Worm (Caenorhabditis elegans): ENCODE data around the gene gst-6.
"Not testable (repeated sequence)": the region's sequence is repeated elsewhere in the genome, so short reads cannot be mapped to it uniquely, and the experiment has no call there.

The gst-6 gene

DNA sequence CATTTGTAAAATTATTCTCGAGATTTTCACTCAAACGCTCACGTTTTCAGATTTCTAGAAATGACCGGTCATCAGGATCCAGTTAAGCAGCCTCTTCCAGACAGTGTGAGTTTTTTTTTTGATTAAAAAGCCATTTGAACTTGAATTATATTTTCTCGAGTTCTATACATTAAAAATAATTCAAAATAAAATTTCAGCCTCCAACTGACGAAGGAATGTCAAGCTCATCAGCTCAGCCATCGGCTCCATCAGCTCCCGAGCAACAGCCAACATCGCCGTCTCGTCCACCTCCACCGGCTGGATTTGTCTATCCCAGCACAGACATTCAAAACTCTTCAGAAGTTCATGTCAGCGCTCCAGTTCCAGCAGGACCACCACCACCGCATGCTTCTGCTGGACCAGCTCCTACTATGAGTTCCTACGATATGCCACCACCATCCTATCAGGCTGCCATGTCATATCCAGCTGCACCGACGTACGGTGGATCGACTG, 21.8 kb upstream of the gst-6 start, which contains the start of gene F11G11.5:
Gene F11G11.5 (plus strand): TSS at position 51 of the 492 bp plus-strand sequence.
- TF ChIP-seq tab-1 (GFP tag; IDR thresholded peaks at IDR 0.05) (no peak), cog-1 (tag; optimal IDR thresholded peaks at IDR 0.05) (no peak), T22C8.4 (GFP tag; IDR thresholded peaks at IDR 0.05) (no peak), med-1 (GFP tag; optimal IDR thresholded peaks at IDR 0.05; ENCODE audit: insufficient read depth) (no peak), ztf-23 (GFP tag; IDR thresholded peaks at IDR 0.05) (no peak), ref-1 (GFP tag; conservative IDR thresholded peaks at IDR 0.05) (no peak), klf-2 (GFP tag; conservative IDR thresholded peaks at IDR 0.05) (no peak), flt-1 (GFP tag; IDR thresholded peaks at IDR 0.05) (no peak), ztf-29 (GFP tag; IDR thresholded peaks at IDR 0.05) (no peak)

DNA sequence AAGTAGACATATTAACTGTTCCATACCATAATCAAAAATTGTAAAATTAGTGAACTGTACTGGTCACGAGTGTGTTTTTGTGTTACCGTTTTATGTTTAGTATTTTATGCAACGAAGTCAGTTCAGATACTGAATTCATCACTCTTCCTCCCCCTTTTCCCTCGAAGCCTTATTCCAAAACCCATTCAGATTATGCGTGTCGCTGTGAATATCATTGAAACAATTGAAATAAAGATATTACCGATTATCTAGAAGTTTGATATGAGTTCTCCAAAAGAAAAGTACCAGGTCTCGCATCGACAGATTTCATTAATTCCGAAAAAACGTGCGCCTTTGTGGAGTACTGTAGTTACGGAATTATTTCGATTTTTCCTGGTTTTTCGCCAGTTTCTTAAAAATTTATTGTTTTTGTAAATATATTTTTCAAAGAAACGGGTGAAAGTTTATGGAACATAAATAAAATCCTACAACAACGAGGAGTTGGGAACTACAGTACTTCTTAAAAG, 20.7 kb upstream of the gst-6 start:
- no peak for TF ChIP-seq ref-1 (GFP tag; conservative IDR thresholded peaks at IDR 0.05)
- TF ChIP-seq ztf-29 (GFP tag; IDR thresholded peaks at IDR 0.05) = no peak
- TF ChIP-seq ztf-23 (GFP tag; IDR thresholded peaks at IDR 0.05) = no peak
- TF ChIP-seq med-1 (GFP tag; optimal IDR thresholded peaks at IDR 0.05; ENCODE audit: insufficient read depth) = no peak
- TF ChIP-seq klf-2 (GFP tag; conservative IDR thresholded peaks at IDR 0.05) = no peak
- TF ChIP-seq cog-1 (tag; optimal IDR thresholded peaks at IDR 0.05) = no peak
- TF ChIP-seq tab-1 (GFP tag; IDR thresholded peaks at IDR 0.05) = no peak
- TF ChIP-seq flt-1 (GFP tag; IDR thresholded peaks at IDR 0.05) = no peak

DNA sequence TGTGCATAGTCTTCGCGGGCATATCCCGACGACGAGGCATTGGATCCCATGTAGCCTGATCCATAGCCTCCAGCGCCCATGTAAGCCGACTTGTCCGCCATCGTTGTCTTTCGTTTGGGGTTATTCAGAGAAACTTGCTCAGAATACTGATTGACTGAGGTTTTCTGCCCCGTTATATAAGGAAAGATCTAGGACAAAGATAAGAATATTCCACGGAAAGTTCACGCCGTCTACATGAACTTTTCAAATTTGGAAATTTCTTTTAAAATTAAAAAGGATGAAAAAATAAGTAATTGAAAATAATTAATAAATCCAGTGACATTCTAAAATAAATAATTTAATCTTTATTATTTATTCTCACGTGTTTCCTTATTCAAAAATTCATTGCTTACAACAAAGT, 19.4 kb upstream of the gst-6 start, which contains the start of the genes nspd-5 and F11G11.4:
Gene nspd-5 (minus strand): TSS at position 101 of the 400 bp plus-strand sequence.
Gene F11G11.4 (plus strand): TSS at position 335 of the 400 bp plus-strand sequence.
- TF ChIP-seq flt-1, T22C8.4, tab-1 (GFP tag; IDR thresholded peaks at IDR 0.05): not testable (repeated sequence)

DNA sequence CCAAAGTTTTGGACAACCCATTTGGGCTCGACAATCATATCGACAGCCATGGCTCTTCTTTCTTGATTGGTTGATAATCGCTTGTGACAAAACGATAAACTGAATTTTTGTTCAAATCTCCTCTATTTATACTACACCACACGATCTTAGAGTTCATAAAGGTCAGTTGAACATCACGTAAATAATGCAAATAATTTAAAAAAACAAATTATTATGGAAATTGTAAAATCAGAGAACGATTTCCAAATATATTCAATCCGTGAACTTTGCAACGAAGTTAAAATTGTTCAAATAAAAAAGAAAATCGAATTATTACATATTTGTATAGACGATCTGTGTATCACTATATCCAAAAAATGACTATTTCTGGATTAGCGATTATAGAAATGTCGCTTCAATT, 16.3 kb upstream of the gst-6 start, which contains the start of the genes mpst-4 and F11G11.14:
Gene mpst-4 (minus strand): TSS at position 101 of the 400 bp plus-strand sequence.
Gene F11G11.14 (plus strand): TSS at position 325 of the 400 bp plus-strand sequence.
- TF ChIP-seq T22C8.4 (GFP tag; IDR thresholded peaks at IDR 0.05) = no peak
- no peak for TF ChIP-seq klf-2 (GFP tag; conservative IDR thresholded peaks at IDR 0.05)
- no peak for TF ChIP-seq cog-1 (tag; optimal IDR thresholded peaks at IDR 0.05)
- TF ChIP-seq flt-1 (GFP tag; IDR thresholded peaks at IDR 0.05) = no peak
- no peak for TF ChIP-seq tab-1 (GFP tag; IDR thresholded peaks at IDR 0.05)
- TF ChIP-seq ztf-29 (GFP tag; IDR thresholded peaks at IDR 0.05) = no peak
- no peak for TF ChIP-seq ztf-23 (GFP tag; IDR thresholded peaks at IDR 0.05)
- TF ChIP-seq med-1 (GFP tag; optimal IDR thresholded peaks at IDR 0.05; ENCODE audit: insufficient read depth) = no peak
- TF ChIP-seq ref-1 (GFP tag; conservative IDR thresholded peaks at IDR 0.05) = no peak

DNA sequence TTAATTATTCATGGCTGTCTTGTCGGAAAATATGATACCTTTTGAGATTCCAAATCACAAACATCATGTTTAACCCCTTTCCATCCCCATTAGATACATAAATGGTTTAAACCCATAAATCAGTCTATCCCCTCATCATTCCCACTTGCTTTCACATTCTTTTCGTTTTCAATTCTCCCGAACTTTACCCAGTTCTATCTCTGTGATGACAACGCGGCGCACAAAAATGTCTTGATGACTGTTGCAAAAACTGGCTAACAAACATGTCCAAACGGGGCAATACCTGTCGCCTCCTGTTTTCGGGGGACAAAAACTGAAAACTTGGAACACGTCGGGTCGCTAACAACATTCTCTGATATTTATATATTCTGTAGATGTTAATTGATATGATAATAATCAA, 13.6 kb upstream of the gst-6 start:
- TF ChIP-seq klf-2 (GFP tag; conservative IDR thresholded peaks at IDR 0.05) (no peak), ref-1 (GFP tag; conservative IDR thresholded peaks at IDR 0.05) (no peak), ztf-23 (GFP tag; IDR thresholded peaks at IDR 0.05) (no peak), flt-1 (GFP tag; IDR thresholded peaks at IDR 0.05) (no peak), ztf-29 (GFP tag; IDR thresholded peaks at IDR 0.05) (no peak), T22C8.4 (GFP tag; IDR thresholded peaks at IDR 0.05) (no peak), tab-1 (GFP tag; IDR thresholded peaks at IDR 0.05) (no peak), cog-1 (tag; optimal IDR thresholded peaks at IDR 0.05) (no peak), med-1 (GFP tag; optimal IDR thresholded peaks at IDR 0.05; ENCODE audit: insufficient read depth) (no peak)

DNA sequence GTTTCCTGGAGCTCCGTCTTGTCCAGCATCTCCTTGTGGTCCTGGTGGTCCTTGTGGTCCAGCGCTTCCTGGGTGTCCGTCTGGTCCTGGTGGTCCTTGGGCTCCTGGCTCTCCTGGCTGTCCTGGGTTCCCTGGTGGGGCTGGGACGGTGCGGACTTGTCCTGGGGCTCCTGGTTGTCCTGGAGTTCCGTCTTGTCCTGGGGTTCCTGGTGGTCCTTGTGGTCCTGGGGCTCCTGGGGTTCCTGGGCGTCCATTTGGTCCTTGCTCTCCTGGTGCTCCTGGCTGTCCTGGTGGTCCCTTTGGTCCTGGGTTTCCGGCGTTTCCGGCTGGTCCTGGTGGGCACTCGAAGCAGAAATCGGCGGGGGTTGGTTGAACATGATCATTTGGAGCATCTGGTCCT, 12.9 kb upstream of the gst-6 start:
- 0 out of 2 replicates have a peak, but pooled peaks have one; percentile 13 for TF ChIP-seq flt-1 (GFP tag; IDR thresholded peaks at IDR 0.05)

DNA sequence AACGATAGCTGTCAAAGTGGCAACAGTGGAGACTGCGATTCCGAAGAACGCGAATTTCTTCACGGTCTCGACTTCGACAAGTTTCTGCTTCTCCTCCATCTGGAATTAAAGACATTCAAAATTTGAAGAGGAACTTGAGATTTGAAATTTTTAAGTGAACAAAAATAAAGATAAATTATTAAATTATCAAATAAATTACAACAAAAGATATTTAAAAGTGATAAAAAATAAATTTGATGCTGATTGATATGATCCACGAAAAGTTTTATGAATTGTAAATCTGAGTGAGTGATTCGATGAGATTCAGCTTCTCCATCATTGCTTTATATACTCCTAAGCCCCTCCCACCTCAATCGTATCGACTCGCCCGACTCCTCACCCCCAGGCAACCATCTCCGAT, 12.2 kb upstream of the gst-6 start, which contains the start of gene col-17:
Gene col-17 (minus strand): TSS at position 101 of the 400 bp plus-strand sequence.
- no peak for TF ChIP-seq ztf-23 (GFP tag; IDR thresholded peaks at IDR 0.05)
- no peak for TF ChIP-seq cog-1 (tag; optimal IDR thresholded peaks at IDR 0.05)
- TF ChIP-seq T22C8.4 (GFP tag; IDR thresholded peaks at IDR 0.05) = no peak
- TF ChIP-seq flt-1 (GFP tag; IDR thresholded peaks at IDR 0.05) = no peak
- TF ChIP-seq klf-2 (GFP tag; conservative IDR thresholded peaks at IDR 0.05) = no peak
- no peak for TF ChIP-seq ztf-29 (GFP tag; IDR thresholded peaks at IDR 0.05)
- no peak for TF ChIP-seq tab-1 (GFP tag; IDR thresholded peaks at IDR 0.05)
- no peak for TF ChIP-seq ref-1 (GFP tag; conservative IDR thresholded peaks at IDR 0.05)
- TF ChIP-seq med-1 (GFP tag; optimal IDR thresholded peaks at IDR 0.05; ENCODE audit: insufficient read depth) = no peak

DNA sequence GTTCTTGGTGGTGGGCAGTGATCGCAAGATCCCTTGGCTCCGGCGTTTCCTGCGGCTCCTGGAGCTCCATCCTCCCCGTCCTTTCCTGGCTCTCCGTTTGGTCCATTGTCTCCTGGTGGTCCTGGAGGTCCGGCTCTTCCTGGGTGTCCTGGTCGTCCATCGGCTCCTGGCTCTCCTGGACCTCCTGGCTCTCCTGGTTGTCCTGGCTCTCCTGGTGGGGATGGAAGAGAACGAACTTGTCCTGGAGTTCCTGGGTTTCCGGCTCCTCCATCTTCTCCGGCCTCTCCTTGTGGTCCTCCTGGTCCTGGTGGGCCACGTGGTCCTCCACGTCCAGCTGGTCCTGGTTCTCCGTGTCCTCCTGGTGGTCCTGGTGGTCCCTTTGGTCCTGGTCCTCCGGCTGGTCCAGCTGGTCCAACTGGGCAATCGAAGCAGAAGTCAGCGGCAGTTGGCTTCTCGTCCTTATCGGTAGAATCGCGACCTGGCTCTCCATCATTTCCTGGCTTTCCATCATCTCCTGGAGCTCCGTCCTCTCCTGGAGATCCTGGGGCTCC, 9.8 kb upstream of the gst-6 start:
- TF ChIP-seq tab-1 (GFP tag; IDR thresholded peaks at IDR 0.05) (no peak), med-1 (GFP tag; optimal IDR thresholded peaks at IDR 0.05; ENCODE audit: insufficient read depth) (no peak), ref-1 (GFP tag; conservative IDR thresholded peaks at IDR 0.05) (no peak), ztf-29 (GFP tag; IDR thresholded peaks at IDR 0.05) (no peak), flt-1 (GFP tag; IDR thresholded peaks at IDR 0.05) (no peak), T22C8.4 (GFP tag; IDR thresholded peaks at IDR 0.05) (no peak), cog-1 (tag; optimal IDR thresholded peaks at IDR 0.05) (no peak), klf-2 (GFP tag; conservative IDR thresholded peaks at IDR 0.05) (no peak), ztf-23 (GFP tag; IDR thresholded peaks at IDR 0.05) (no peak)

DNA sequence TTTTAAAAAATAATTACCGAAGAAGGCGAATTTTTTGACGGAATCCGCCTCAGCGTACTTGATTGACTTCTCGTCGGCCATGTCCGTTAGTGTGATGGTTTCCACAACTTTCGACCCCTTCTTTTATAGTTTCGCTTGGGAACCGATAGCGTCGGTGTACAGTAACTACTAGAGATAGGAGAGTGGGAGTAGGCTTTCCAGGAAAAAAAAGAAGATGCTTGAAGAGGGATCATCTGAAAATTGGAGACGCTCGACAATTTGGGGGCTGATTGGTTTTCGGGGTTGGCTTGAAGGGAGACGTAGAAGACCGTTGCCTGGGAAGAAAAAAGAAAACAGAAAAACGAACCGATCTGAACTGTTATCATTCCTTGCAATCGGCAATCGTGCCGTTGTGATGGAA, 9.0 kb upstream of the gst-6 start, which contains the start of gene col-20:
Gene col-20 (minus strand): TSS at position 101 of the 400 bp plus-strand sequence.
- TF ChIP-seq ztf-23 (GFP tag; IDR thresholded peaks at IDR 0.05) (no peak), ztf-29 (GFP tag; IDR thresholded peaks at IDR 0.05) (no peak), tab-1 (GFP tag; IDR thresholded peaks at IDR 0.05) (no peak), cog-1 (tag; optimal IDR thresholded peaks at IDR 0.05) (no peak), flt-1 (GFP tag; IDR thresholded peaks at IDR 0.05) (no peak), ref-1 (GFP tag; conservative IDR thresholded peaks at IDR 0.05) (no peak), med-1 (GFP tag; optimal IDR thresholded peaks at IDR 0.05; ENCODE audit: insufficient read depth) (no peak), klf-2 (GFP tag; conservative IDR thresholded peaks at IDR 0.05) (no peak), T22C8.4 (GFP tag; IDR thresholded peaks at IDR 0.05) (no peak)

All from whole organism, midembryonic.